Fruit fly (Drosophila melanogaster) whole organism, embryonic: ENCODE measurements around the gene Shc.

Source experiments
- BtbVII ChIP-seq: fragments of 200-800 bp; sonication (Bioruptor generic); optimal IDR thresholded peaks from 3 replicates; lab custom pipeline; 2017; ENCODE audit warnings: missing biosample characterization, mild to moderate bottlenecking, missing genetic modification characterization
- CG10654 ChIP-seq: fragments of 200-800 bp; sonication (Bioruptor generic); optimal IDR thresholded peaks from 2 replicates; lab custom pipeline; 2016; ENCODE audit warnings: missing biosample characterization, missing genetic modification characterization
- CG11723 ChIP-seq: fragments of 200-800 bp; sonication (Bioruptor generic); optimal IDR thresholded peaks from 2 replicates; lab custom pipeline; 2017; ENCODE audit warnings: missing biosample characterization, mild to moderate bottlenecking, missing genetic modification characterization
- CG1602 ChIP-seq: fragments of 200-800 bp; sonication (Bioruptor generic); optimal IDR thresholded peaks from 3 replicates; lab custom pipeline; 2016; ENCODE audit warnings: missing biosample characterization, missing genetic modification characterization
- CG1647 ChIP-seq: fragments of 200-800 bp; sonication (Bioruptor generic); optimal IDR thresholded peaks from 3 replicates; lab custom pipeline; 2016; ENCODE audit warnings: missing biosample characterization, missing genetic modification characterization
- CG16813 ChIP-seq: fragments of 200-800 bp; sonication (Bioruptor generic); IDR thresholded peaks from 3 replicates; pipeline ENCODE4 v1.3.6; 2022; ENCODE audit warnings: missing biosample characterization, missing genetic modification characterization; ENCODE audit not compliant: partially characterized antibody
- CG17385 ChIP-seq: fragments of 200-800 bp; sonication (Bioruptor generic); optimal IDR thresholded peaks from 3 replicates; lab custom pipeline; 2018; ENCODE audit warnings: missing biosample characterization, mild to moderate bottlenecking, missing genetic modification characterization
- CG18476 ChIP-seq: fragments of 200-800 bp; sonication (Bioruptor generic); optimal IDR thresholded peaks from 2 replicates; lab custom pipeline; 2016; ENCODE audit warnings: missing biosample characterization, mild to moderate bottlenecking, missing genetic modification characterization
- CG18619 ChIP-seq: fragments of 200-800 bp; sonication (Bioruptor generic); optimal IDR thresholded peaks from 3 replicates; lab custom pipeline; 2017; ENCODE audit warnings: missing biosample characterization, mild to moderate bottlenecking, missing genetic modification characterization
- CG2116 ChIP-seq: fragments of 200-800 bp; sonication (Bioruptor generic); optimal IDR thresholded peaks from 3 replicates; lab custom pipeline; 2018; ENCODE audit warnings: missing biosample characterization, mild to moderate bottlenecking, missing genetic modification characterization
- CG2120 ChIP-seq: fragments of 200-800 bp; sonication (Bioruptor generic); optimal IDR thresholded peaks from 3 replicates; lab custom pipeline; 2016; ENCODE audit warnings: missing biosample characterization, missing genetic modification characterization
- CG31388 ChIP-seq: fragments of 200-800 bp; sonication (Bioruptor generic); optimal IDR thresholded peaks from 2 replicates; lab custom pipeline; 2016; ENCODE audit warnings: missing biosample characterization, missing genetic modification characterization
- CG3163 ChIP-seq: fragments of 200-800 bp; sonication (Bioruptor generic); optimal IDR thresholded peaks from 3 replicates; lab custom pipeline; 2016; ENCODE audit warnings: missing biosample characterization, missing genetic modification characterization
- CG3838 ChIP-seq: fragments of 200-800 bp; sonication (Bioruptor generic); optimal IDR thresholded peaks from 3 replicates; lab custom pipeline; 2016; ENCODE audit warnings: missing biosample characterization, missing genetic modification characterization
- CG4328 ChIP-seq: fragments of 200-800 bp; sonication (Bioruptor generic); optimal IDR thresholded peaks from 3 replicates; lab custom pipeline; 2017; ENCODE audit warnings: missing biosample characterization, missing genetic modification reagents, missing genetic modification characterization
- CG4730 ChIP-seq: fragments of 200-800 bp; sonication (Bioruptor generic); IDR thresholded peaks from 2 replicates; pipeline ENCODE4 v1.3.6; 2022; ENCODE audit warnings: missing biosample characterization, missing genetic modification characterization
- CG6765 ChIP-seq: fragments of 200-800 bp; sonication (Bioruptor generic); optimal IDR thresholded peaks from 3 replicates; lab custom pipeline; 2017; ENCODE audit warnings: missing biosample characterization, mild to moderate bottlenecking, missing genetic modification characterization
- CG7745 ChIP-seq: fragments of 200-800 bp; sonication (Bioruptor generic); optimal IDR thresholded peaks from 2 replicates; lab custom pipeline; 2018; ENCODE audit warnings: missing biosample characterization, mild to moderate bottlenecking, missing genetic modification characterization, moderate library complexity
- CG7963 ChIP-seq: fragments of 200-800 bp; sonication (Bioruptor generic); IDR thresholded peaks from 3 replicates; pipeline ENCODE4 v1.3.6; 2022; ENCODE audit warnings: missing biosample characterization, missing genetic modification characterization; ENCODE audit not compliant: partially characterized antibody
- CG8924 ChIP-seq: fragments of 200-800 bp; optimal IDR thresholded peaks from 3 replicates; lab custom pipeline; 2019; ENCODE audit warnings: missing biosample characterization, mild to moderate bottlenecking, missing genetic modification characterization, moderate library complexity
- CG8944 ChIP-seq: fragments of 200-800 bp; sonication (Bioruptor generic); optimal IDR thresholded peaks from 3 replicates; lab custom pipeline; 2016; ENCODE audit warnings: missing biosample characterization, missing genetic modification characterization
- CG9817 ChIP-seq: fragments of 200-800 bp; sonication (Bioruptor generic); optimal IDR thresholded peaks from 2 replicates; lab custom pipeline; 2018; ENCODE audit warnings: missing biosample characterization, mild to moderate bottlenecking, missing genetic modification characterization, moderate library complexity
- CrebB ChIP-seq: fragments of 200-800 bp; sonication (Bioruptor generic); optimal IDR thresholded peaks from 3 replicates; lab custom pipeline; 2018; ENCODE audit warnings: missing biosample characterization, mild to moderate bottlenecking, missing genetic modification characterization
- Dek ChIP-seq: fragments of 200-800 bp; sonication (Bioruptor generic); optimal IDR thresholded peaks from 3 replicates; lab custom pipeline; 2019; ENCODE audit warnings: missing biosample characterization, mild to moderate bottlenecking, missing genetic modification characterization, moderate library complexity
- Dip2 ChIP-seq: fragments of 200-800 bp; sonication (Bioruptor generic); IDR thresholded peaks from 2 replicates; pipeline ENCODE4 v1.3.6; 2022; ENCODE audit warnings: missing biosample characterization, missing genetic modification characterization
- Dp ChIP-seq: fragments of 200-800 bp; sonication (Bioruptor generic); optimal IDR thresholded peaks from 2 replicates; lab custom pipeline; 2018; ENCODE audit warnings: missing biosample characterization, mild to moderate bottlenecking, missing genetic modification characterization, moderate library complexity
- E2f2 ChIP-seq: fragments of 200-800 bp; sonication (Bioruptor generic); IDR thresholded peaks from 2 replicates; pipeline ENCODE4 v1.3.6; 2022; ENCODE audit warnings: missing biosample characterization, missing genetic modification characterization
- Eip74EF ChIP-seq, 2 experiments: fragments of 200-800 bp in 1 of 2; fragments of >200 bp in 1 of 2; sonication (Bioruptor generic) in 1 of 2; optimal IDR thresholded peaks; 2 replicates each; lab custom pipeline; 2017 to 2019; ENCODE audit warnings: missing biosample characterization in 2 of 2, missing genetic modification characterization in 2 of 2, mild to moderate bottlenecking in 1 of 2, moderate library complexity in 1 of 2
- GATAe ChIP-seq: fragments of 200-800 bp; sonication (Bioruptor generic); conservative IDR thresholded peaks from 2 replicates; pipeline ENCODE4 v1.3.6; 2022; ENCODE audit warnings: missing biosample characterization, missing genetic modification characterization
- HLH4C ChIP-seq: fragments of 200-800 bp; sonication (Bioruptor generic); IDR thresholded peaks from 3 replicates; pipeline ENCODE4 v1.3.6; 2022; ENCODE audit warnings: missing biosample characterization, missing genetic modification characterization; ENCODE audit not compliant: partially characterized antibody
- MBD-R2 ChIP-seq: fragments of 200-800 bp; sonication (Bioruptor generic); IDR thresholded peaks from 2 replicates; pipeline ENCODE4 v1.3.6; 2022; ENCODE audit warnings: missing biosample characterization, missing genetic modification characterization
- MTF-1 ChIP-seq: fragments of 200-800 bp; sonication (Bioruptor generic); optimal IDR thresholded peaks from 2 replicates; lab custom pipeline; 2018; ENCODE audit warnings: missing biosample characterization, mild to moderate bottlenecking, missing genetic modification characterization, borderline replicate concordance
- NFAT ChIP-seq: fragments of 200-800 bp; sonication (Bioruptor generic); IDR thresholded peaks from 2 replicates; pipeline ENCODE4 v1.3.6; 2022; ENCODE audit warnings: missing biosample characterization, missing genetic modification characterization
- Rx ChIP-seq: fragments of 200-800 bp; sonication (Bioruptor generic); IDR thresholded peaks from 2 replicates; pipeline ENCODE4 v1.3.6; 2022; ENCODE audit warnings: missing biosample characterization, missing genetic modification characterization
- YL-1 ChIP-seq: fragments of 200-800 bp; sonication (Bioruptor generic); optimal IDR thresholded peaks from 3 replicates; lab custom pipeline; 2017; ENCODE audit warnings: missing biosample characterization, mild to moderate bottlenecking, missing genetic modification characterization
- ase ChIP-seq: fragments of 200-800 bp; sonication (Bioruptor generic); IDR thresholded peaks from 3 replicates; pipeline ENCODE4 v1.3.6; 2022; ENCODE audit warnings: missing biosample characterization, missing genetic modification characterization
- bab2 ChIP-seq: fragments of 200-800 bp; sonication (Bioruptor generic); optimal IDR thresholded peaks from 2 replicates; lab custom pipeline; 2016; ENCODE audit warnings: missing biosample characterization, missing genetic modification characterization
- cad ChIP-seq: fragments of >200 bp; optimal IDR thresholded peaks from 2 replicates; lab custom pipeline; 2017; ENCODE audit warnings: missing biosample characterization, missing genetic modification characterization
- cas ChIP-seq: fragments of 200-800 bp; sonication (Bioruptor generic); IDR thresholded peaks from 2 replicates; pipeline ENCODE4 v1.3.6; 2022; ENCODE audit warnings: missing biosample characterization, missing genetic modification characterization
- dmrt11E ChIP-seq: fragments of 200-800 bp; sonication (Bioruptor generic); optimal IDR thresholded peaks from 3 replicates; lab custom pipeline; 2018; ENCODE audit warnings: missing biosample characterization, mild to moderate bottlenecking, missing genetic modification characterization, moderate library complexity
- exex ChIP-seq: fragments of 200-800 bp; sonication (Bioruptor generic); optimal IDR thresholded peaks from 4 replicates; lab custom pipeline; 2018; ENCODE audit warnings: missing biosample characterization, mild to moderate bottlenecking, missing genetic modification characterization, moderate library complexity
- gcm ChIP-seq: fragments of 200-800 bp; sonication (Bioruptor generic); optimal IDR thresholded peaks from 2 replicates; lab custom pipeline; 2019; ENCODE audit warnings: missing biosample characterization, mild to moderate bottlenecking, missing genetic modification characterization, moderate library complexity
- hb ChIP-seq: fragments of 200-800 bp; sonication (Bioruptor generic); IDR thresholded peaks from 3 replicates; pipeline ENCODE4 v1.3.6; 2022; ENCODE audit warnings: missing biosample characterization, missing genetic modification characterization; ENCODE audit not compliant: partially characterized antibody
- lilli ChIP-seq: fragments of 200-800 bp; sonication (Bioruptor generic); optimal IDR thresholded peaks from 3 replicates; lab custom pipeline; 2016; ENCODE audit warnings: missing biosample characterization, missing genetic modification characterization
- luna ChIP-seq: fragments of 200-800 bp; sonication (Bioruptor generic); optimal IDR thresholded peaks from 2 replicates; lab custom pipeline; 2016; ENCODE audit warnings: missing biosample characterization, missing genetic modification characterization
- otp ChIP-seq: fragments of 200-800 bp; sonication (Bioruptor generic); IDR thresholded peaks from 3 replicates; pipeline ENCODE4, ENCODE4 v1.3.6; 2022; ENCODE audit warnings: missing biosample characterization, missing genetic modification characterization
- repo ChIP-seq: fragments of 200-800 bp; sonication (Bioruptor generic); optimal IDR thresholded peaks from 2 replicates; lab custom pipeline; 2016; ENCODE audit warnings: missing biosample characterization, missing genetic modification characterization
- seq ChIP-seq: fragments of 200-800 bp; sonication (Bioruptor generic); IDR thresholded peaks from 2 replicates; pipeline ENCODE4 v1.3.6; 2022; ENCODE audit warnings: missing biosample characterization, missing genetic modification characterization
- ssp ChIP-seq: fragments of 200-800 bp; sonication (Bioruptor generic); IDR thresholded peaks from 2 replicates; pipeline ENCODE4 v1.3.6; 2022; ENCODE audit warnings: missing biosample characterization, missing genetic modification characterization

The Shc gene

dm6 chr3L:9410754-9411423, 15.9 kb upstream of the Shc start, which contains the start of the genes CG4022 and Cpsf5 (continued):
- TF ChIP-seq seq (peak; percentile 74), ssp (peak; percentile 70), CrebB (tag; lab: Kevin White, UChicago) (peak; percentile 75), CG6765 (GFP tag; lab: Kevin White, UChicago) (no peak), Dp (peak; percentile 28), lilli (GFP tag; lab: Kevin White, UChicago) (peak; percentile 90), Eip74EF (GFP tag; optimal IDR thresholded peaks at IDR 0.05; lab: Kevin White, UChicago) (peak in 1 of 2 experiments; percentile 36), CG2116 (peak; percentile 83), CG9817 (tag; lab: Kevin White, UChicago) (peak; percentile 90), CG16813 (GFP tag; lab: Robert Waterston, UW) (peak; percentile 48; the same call in 1 of the 3 replicates), CG1647 (GFP tag; lab: Kevin White, UChicago) (peak; percentile 53), CG3838 (peak; percentile 74), CG4328 (GFP tag; lab: Kevin White, UChicago) (peak; percentile 78), MBD-R2 (peak; percentile 84), CG10654 (GFP tag; lab: Kevin White, UChicago) (peak; percentile 80), cas (GFP tag; lab: Robert Waterston, UW) (peak; percentile 74), CG8944 (peak; percentile 3), CG18619 (GFP tag; lab: Kevin White, UChicago) (peak; percentile 80), CG11723 (GFP tag; lab: Kevin White, UChicago) (peak; percentile 52), dmrt11E (tag; lab: Kevin White, UChicago) (peak; percentile 86), HLH4C (GFP tag; lab: Robert Waterston, UW) (peak; percentile 41; the same call in 1 of the 3 replicates), YL-1 (peak; percentile 88), GATAe (no peak), exex (tag; lab: Kevin White, UChicago) (peak; percentile 77), BtbVII (peak; percentile 47), ase (GFP tag; lab: Robert Waterston, UW) (peak; percentile 73; the same call in 2 of the 3 replicates), CG18476 (GFP tag; lab: Kevin White, UChicago) (peak; percentile 68), luna (GFP tag; lab: Kevin White, UChicago) (no peak), gcm (GFP tag; lab: Kevin White, UChicago) (peak; percentile 78), otp (GFP tag; lab: Robert Waterston, UW) (peak; percentile 74; the same call in 1 of the 3 replicates), CG8924 (peak; percentile 90), MTF-1 (GFP tag; lab: Kevin White, UChicago) (no peak), Dip2 (GFP tag; lab: Robert Waterston, UW) (no peak), CG7963 (GFP tag; lab: Robert Waterston, UW) (no peak), bab2 (peak; percentile 72), Dek (tag; lab: Kevin White, UChicago) (peak; percentile 83), CG3163 (GFP tag; lab: Kevin White, UChicago) (peak; percentile 18), NFAT (peak; percentile 72), cad (GFP tag; lab: Kevin White, UChicago) (no peak), CG17385 (GFP tag; lab: Kevin White, UChicago) (peak; percentile 81), CG31388 (GFP tag; lab: Kevin White, UChicago) (peak; percentile 46), CG2120 (peak; percentile 89), Rx (GFP tag; lab: Robert Waterston, UW) (peak; percentile 38; the same call in 1 of the 2 replicates), E2f2 (GFP tag; lab: Robert Waterston, UW) (peak; percentile 70), CG4730 (GFP tag; lab: Robert Waterston, UW) (peak; percentile 62), repo (peak; percentile 2), hb (GFP tag; lab: Robert Waterston, UW) (no peak), CG7745 (tag; lab: Kevin White, UChicago) (peak; percentile 99), CG1602 (GFP tag; lab: Kevin White, UChicago) (peak; percentile 73)
